Worm (Caenorhabditis elegans) whole organism, L4/young adult: Measurements from ENCODE around the gene nhr-202.

Experiments
- W03F9.2 ChIP-seq: fragments of 150-350 bp; optimal IDR thresholded peaks from 2 replicates; lab custom pipeline; 2014; ENCODE audit warnings: missing biosample characterization, missing genetic modification characterization
- dao-5 ChIP-seq: sonication (generic microtip); optimal IDR thresholded peaks from 2 replicates; lab custom pipeline; 2016; ENCODE audit warnings: missing genotype, missing genetic modification characterization, moderate library complexity, missing compliant biosample characterization
- him-1 ChIP-seq: sonication (generic microtip); optimal IDR thresholded peaks from 2 replicates; lab custom pipeline; 2016; ENCODE audit warnings: missing genotype, missing genetic modification reagents, missing genetic modification characterization, missing compliant biosample characterization

Gene nhr-202

ce11 chrV:440923-441322 is 21.5 kb upstream of the nhr-202 start, which contains the start of gene B0554.7:
Gene B0554.7, minus strand, starts transcription at chrV:441023.
- TF ChIP-seq dao-5 (tag; lab: Kevin White, UChicago) (no peak), him-1 (tag; lab: Kevin White, UChicago) (no peak), W03F9.2 (tag; lab: Kevin White, UChicago) (no peak)

DNA sequence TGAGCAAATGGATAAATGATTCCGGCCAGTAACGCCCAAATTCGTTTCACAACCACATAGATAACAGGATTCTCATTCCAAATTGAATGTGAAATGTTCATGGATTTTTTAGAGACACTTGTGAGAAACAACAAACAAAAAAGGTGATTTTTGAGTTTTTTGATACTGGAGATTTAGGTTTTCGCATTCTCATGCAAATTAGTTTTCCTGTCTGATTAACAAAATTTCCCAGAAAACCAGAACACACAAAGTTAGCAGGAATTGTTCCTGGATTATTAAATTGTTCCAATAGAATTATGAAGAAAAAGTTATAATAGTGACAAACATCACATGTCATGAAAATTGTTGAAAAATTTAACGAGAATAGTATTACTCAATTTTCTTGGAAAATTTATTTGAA is 19.2 kb upstream of the nhr-202 start, which contains the start of gene srh-33:
TSS of gene srh-33 (minus strand) at position 101 of the 400 bp plus-strand sequence.
- no peak for TF ChIP-seq W03F9.2 (tag; lab: Kevin White, UChicago)
- no peak for TF ChIP-seq dao-5 (tag; lab: Kevin White, UChicago)
- TF ChIP-seq him-1 (tag; lab: Kevin White, UChicago) = no peak

ce11 chrV:446574-446973 is 15.8 kb upstream of the nhr-202 start, which contains the start of gene srh-34:
Gene srh-34, minus strand, starts transcription at chrV:446674.
- TF ChIP-seq dao-5 (tag; lab: Kevin White, UChicago) (no peak), him-1 (tag; lab: Kevin White, UChicago) (no peak), W03F9.2 (tag; lab: Kevin White, UChicago) (no peak)

ce11 chrV:446988-447387 is 15.4 kb upstream of the nhr-202 start:
- no peak for TF ChIP-seq W03F9.2 (tag; lab: Kevin White, UChicago)
- no peak for TF ChIP-seq him-1 (tag; lab: Kevin White, UChicago)
- TF ChIP-seq dao-5 (tag; lab: Kevin White, UChicago) = no peak

DNA sequence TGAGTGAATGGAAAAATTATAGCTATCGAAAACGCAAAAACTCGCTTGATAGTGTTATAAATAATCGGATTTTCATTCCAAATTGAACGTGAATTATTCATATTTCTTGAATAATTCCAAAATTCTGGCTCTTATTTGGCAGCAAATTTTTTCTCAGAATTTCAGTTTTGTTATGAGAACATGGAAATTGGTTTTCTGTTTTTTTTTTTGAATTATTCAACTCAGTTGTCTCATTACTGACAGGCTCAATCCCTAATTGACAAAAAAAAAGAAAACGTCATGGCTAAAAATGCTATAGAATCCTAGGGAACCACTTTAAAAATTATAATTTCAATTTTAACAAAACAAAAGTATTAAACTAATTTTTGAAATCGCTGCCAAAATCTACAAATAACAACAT is 13.3 kb upstream of the nhr-202 start, which contains the start of gene srh-35:
TSS of gene srh-35 (minus strand) at position 101 of the 400 bp plus-strand sequence.
- no peak for TF ChIP-seq dao-5 (tag; lab: Kevin White, UChicago)
- no peak for TF ChIP-seq W03F9.2 (tag; lab: Kevin White, UChicago)
- TF ChIP-seq him-1 (tag; lab: Kevin White, UChicago) = no peak

DNA sequence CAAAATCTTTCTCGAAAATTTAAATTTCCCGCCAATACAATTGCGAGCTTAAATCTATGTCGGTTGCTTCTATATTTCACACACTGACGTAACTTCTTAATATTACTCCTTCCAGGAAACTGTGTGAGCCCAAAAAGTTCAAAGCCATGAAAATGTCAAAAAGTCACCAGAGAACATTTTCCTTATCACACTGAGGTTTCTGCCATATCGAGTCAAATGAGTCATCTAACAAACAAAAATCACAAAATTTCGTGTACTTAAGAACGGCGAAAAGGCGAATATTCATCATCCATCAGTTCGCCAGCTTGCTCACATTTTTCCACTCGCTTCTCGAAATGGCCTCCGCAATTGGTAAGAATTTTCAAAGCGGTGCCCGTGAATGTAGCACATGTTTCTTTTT is 12.7 kb upstream of the nhr-202 start, which contains the start of gene M02H5.8:
TSS of gene M02H5.8 (plus strand) at position 297 of the 400 bp plus-strand sequence.
- TF ChIP-seq dao-5 (tag; lab: Kevin White, UChicago) (no peak), him-1 (tag; lab: Kevin White, UChicago) (no peak), W03F9.2 (tag; lab: Kevin White, UChicago) (no peak)

- TF ChIP-seq him-1 (tag; lab: Kevin White, UChicago) = no peak
- TF ChIP-seq W03F9.2 (tag; lab: Kevin White, UChicago) = no peak
- no peak for TF ChIP-seq dao-5 (tag; lab: Kevin White, UChicago)
Observed at ce11 chrV:450757-451501, 11.5 kb upstream of the nhr-202 start, which contains the start of gene nhr-123. Gene nhr-123, plus strand, starts transcription at chrV:451451.

DNA sequence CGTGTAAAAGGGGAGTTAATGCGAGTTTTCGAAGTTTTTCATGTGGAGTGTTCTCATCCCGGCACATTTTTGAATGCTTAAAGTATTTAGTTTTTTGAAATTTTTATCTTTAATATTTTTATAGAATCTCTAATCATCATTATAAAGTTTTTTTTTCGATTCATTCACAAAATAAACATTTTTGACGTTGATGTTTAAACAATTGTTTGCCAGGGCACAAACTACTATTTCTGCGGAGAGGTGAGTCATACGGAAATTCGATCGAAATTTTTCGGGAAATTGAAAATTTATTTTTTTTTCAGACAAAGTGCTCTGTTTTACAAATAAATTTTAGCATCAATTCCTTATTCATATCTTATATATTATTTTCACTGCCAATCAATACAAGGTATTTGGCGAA is 8.8 kb upstream of the nhr-202 start, which contains the start of gene nhr-98:
TSS of gene nhr-98 (plus strand) at position 301 of the 400 bp plus-strand sequence.
- TF ChIP-seq him-1 (tag; lab: Kevin White, UChicago) = no peak
- no peak for TF ChIP-seq W03F9.2 (tag; lab: Kevin White, UChicago)
- TF ChIP-seq dao-5 (tag; lab: Kevin White, UChicago) = no peak

DNA sequence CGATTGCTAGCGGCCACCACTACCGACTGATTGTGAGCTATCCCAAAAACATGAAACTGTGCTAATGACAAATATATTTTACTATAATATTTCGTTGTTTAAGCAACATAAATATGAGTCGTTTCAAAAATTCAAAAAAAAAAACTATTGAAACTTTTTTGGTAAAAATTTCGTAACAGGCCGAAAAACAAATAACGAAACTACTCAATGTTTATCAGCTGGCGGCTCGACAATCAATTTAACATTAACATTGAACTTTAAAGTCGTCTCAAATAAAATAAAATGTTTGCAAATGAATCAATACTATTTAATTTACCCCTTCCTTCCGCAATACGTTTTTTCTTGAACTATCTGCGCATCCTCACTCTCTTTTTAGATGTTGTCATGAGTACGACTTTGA is 4.5 kb upstream of the nhr-202 start:
- TF ChIP-seq him-1 (tag; lab: Kevin White, UChicago) (no peak), dao-5 (tag; lab: Kevin White, UChicago) (no peak), W03F9.2 (tag; lab: Kevin White, UChicago) (no peak)

- TF ChIP-seq dao-5 (tag; lab: Kevin White, UChicago) = no peak
- no peak for TF ChIP-seq W03F9.2 (tag; lab: Kevin White, UChicago)
- TF ChIP-seq him-1 (tag; lab: Kevin White, UChicago) = no peak
Observed at ce11 chrV:459464-459863, 2.9 kb upstream of the nhr-202 start, which contains the start of gene nhr-203. Gene nhr-203, plus strand, starts transcription at chrV:459795.

DNA sequence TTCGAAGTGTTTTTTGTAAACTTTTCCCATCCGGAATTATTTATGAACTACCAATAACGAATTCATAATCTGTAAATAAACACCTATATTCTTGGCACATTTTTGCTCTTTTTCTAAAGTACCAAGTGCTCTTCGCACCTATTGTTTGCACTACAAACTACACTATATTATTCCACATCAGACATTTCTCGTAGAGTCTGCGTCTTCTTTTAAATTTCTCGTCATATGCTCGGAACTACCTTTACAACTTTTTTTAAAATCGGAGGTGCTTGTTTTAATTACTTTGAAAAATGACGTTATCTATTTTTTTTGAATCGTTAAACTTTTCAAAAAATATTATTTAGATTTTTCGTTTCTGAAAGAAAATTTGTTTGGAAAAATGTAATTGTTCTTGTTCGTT is 2.4 kb downstream of the nhr-202 start, which contains the start of gene nhr-201:
TSS of gene nhr-201 (plus strand) at position 29 of the 400 bp plus-strand sequence.
- TF ChIP-seq W03F9.2 (tag; lab: Kevin White, UChicago) = no peak
- TF ChIP-seq dao-5 (tag; lab: Kevin White, UChicago) = no peak
- TF ChIP-seq him-1 (tag; lab: Kevin White, UChicago) = no peak

DNA sequence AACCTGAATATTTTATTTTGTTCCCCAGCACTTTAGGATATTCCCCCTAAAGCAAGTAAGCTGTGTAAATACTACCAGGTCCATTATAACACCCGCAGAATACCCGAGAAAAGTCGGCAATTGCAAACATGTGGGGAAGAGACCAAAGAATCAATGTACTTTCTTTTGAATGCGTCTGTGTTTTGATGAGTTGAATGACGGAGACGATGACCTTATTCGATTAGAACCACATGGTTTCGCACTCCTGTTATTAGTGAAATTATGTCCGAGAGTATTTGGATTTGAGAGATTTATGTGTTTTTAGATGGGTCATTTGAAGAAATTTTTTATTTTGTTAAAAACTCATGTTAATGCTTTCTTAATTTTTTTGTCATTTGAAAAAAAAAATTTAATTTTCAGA is 3.0 kb downstream of the nhr-202 start:
- TF ChIP-seq dao-5 (tag; lab: Kevin White, UChicago) (no peak), W03F9.2 (tag; lab: Kevin White, UChicago) (no peak), him-1 (tag; lab: Kevin White, UChicago) (no peak)

ce11 chrV:467507-467906 is 5.1 kb downstream of the nhr-202 start:
- no peak for TF ChIP-seq him-1 (tag; lab: Kevin White, UChicago)
